Worm (Caenorhabditis elegans) whole organism, L3 larva: Measurements from ENCODE around the gene W09D10.4.

Source experiments
- ceh-28 ChIP-seq: fragments of 150-350 bp; optimal IDR thresholded peaks from 2 replicates; lab custom pipeline; 2014; ENCODE audit warnings: missing biosample characterization, missing genetic modification reagents, missing genetic modification characterization
- ceh-9 ChIP-seq: sonication (generic microtip); optimal IDR thresholded peaks from 2 replicates; lab custom pipeline; 2018; ENCODE audit warnings: missing biosample characterization, missing genetic modification characterization
- elt-1 ChIP-seq: fragments of 150-350 bp; optimal IDR thresholded peaks from 2 replicates; lab custom pipeline; 2014; ENCODE audit warnings: missing biosample characterization, missing genetic modification characterization
- elt-2 ChIP-seq: sonication (generic microtip); optimal IDR thresholded peaks from 2 replicates; lab custom pipeline; 2016; ENCODE audit warnings: missing genetic modification reagents, mild to moderate bottlenecking, missing genetic modification characterization, missing compliant biosample characterization
- elt-3 ChIP-seq, 3 experiments: fragments of 150-350 bp in 1 of 3; sonication (generic microtip) in 2 of 3; optimal IDR thresholded peaks; 2 replicates in 2 of 3; 4 replicates in 1 of 3; lab custom pipeline; 2014 to 2017; ENCODE audit warnings: missing biosample characterization in 3 of 3, missing genetic modification characterization in 3 of 3
- fkh-10 ChIP-seq: sonication (generic microtip); optimal IDR thresholded peaks from 2 replicates; lab custom pipeline; 2017; ENCODE audit warnings: missing biosample characterization, missing genetic modification reagents, missing genetic modification characterization
- lin-39 ChIP-seq: fragments of 150-350 bp; optimal IDR thresholded peaks from 2 replicates; lab custom pipeline; 2018; ENCODE audit warnings: missing biosample characterization, missing genetic modification reagents, missing genetic modification characterization
- nfya-1 ChIP-seq: sonication (generic microtip); optimal IDR thresholded peaks from 2 replicates; lab custom pipeline; 2017; ENCODE audit warnings: missing genetic modification characterization, mild to moderate bottlenecking, missing compliant biosample characterization, antibody characterized with exemption, moderate library complexity; ENCODE audit not compliant: insufficient read depth
- nhr-237 ChIP-seq: fragments of 150-350 bp; optimal IDR thresholded peaks from 2 replicates; lab custom pipeline; 2014; ENCODE audit warnings: missing biosample characterization, missing genetic modification characterization
- nhr-76 ChIP-seq: fragments of 150-350 bp; sonication (generic microtip); optimal IDR thresholded peaks from 5 replicates; lab custom pipeline; 2014; ENCODE audit warnings: missing biosample characterization, missing genetic modification characterization
- snpc-4 ChIP-seq: fragments of 150-350 bp; optimal IDR thresholded peaks from 2 replicates; lab custom pipeline; 2014; ENCODE audit warnings: missing biosample characterization, missing genetic modification characterization
- zag-1 ChIP-seq: fragments of 150-350 bp; optimal IDR thresholded peaks from 2 replicates; lab custom pipeline; 2014; ENCODE audit warnings: missing biosample characterization, missing genetic modification characterization

DNA sequence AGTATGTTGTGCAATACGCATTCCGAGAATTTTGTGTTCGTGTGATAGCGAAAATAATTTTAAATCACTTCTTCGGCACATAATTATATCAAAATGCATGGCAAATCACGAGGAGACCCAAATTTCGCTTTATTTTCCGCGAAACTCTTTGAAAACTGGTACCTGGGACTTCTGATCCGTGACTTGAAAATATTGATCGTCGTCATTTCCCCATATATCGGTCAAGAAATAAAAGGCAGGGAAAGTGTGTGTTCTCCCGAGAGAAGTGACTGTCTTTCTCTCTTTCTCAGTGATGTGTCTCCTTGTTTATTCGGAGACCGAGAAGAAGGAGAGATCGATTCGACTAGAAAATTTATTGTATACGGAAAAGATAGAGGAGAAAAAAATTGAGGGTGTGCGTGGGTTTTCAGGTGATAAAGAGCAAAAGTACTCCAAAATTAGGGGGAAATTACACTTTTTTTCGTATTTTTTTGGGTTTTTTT, 4.8 kb downstream of the W09D10.4 start, which contains the start of gene W09D10.5:
- no peak for TF ChIP-seq ceh-9 (tag; lab: Kevin White, UChicago)
- no peak for TF ChIP-seq nhr-237 (tag; lab: Kevin White, UChicago)
- TF ChIP-seq fkh-10 (GFP tag; lab: Kevin White, UChicago) = no peak
- no peak for TF ChIP-seq nfya-1 (tag; lab: Kevin White, UChicago)
- peak; percentile 47 for TF ChIP-seq elt-2
- TF ChIP-seq nhr-76 (tag; lab: Kevin White, UChicago) = no peak
- TF ChIP-seq elt-1 (tag; lab: Kevin White, UChicago) = no peak
- TF ChIP-seq elt-3 (tag; optimal IDR thresholded peaks at IDR 0.05; lab: Kevin White, UChicago) = no peak
- peak; percentile 55 for TF ChIP-seq ceh-28 (tag; lab: Kevin White, UChicago)
- TF ChIP-seq lin-39 (tag; lab: Kevin White, UChicago) = no peak
- TF ChIP-seq zag-1 = no peak
- TF ChIP-seq snpc-4 (tag; lab: Kevin White, UChicago) = no peak
